Fruit fly (Drosophila melanogaster) whole organism, adult: ENCODE data around the gene BBS1.

ENCODE experiments used
- CG7101 ChIP-seq: fragments of 200-800 bp; sonication (Bioruptor generic); optimal IDR thresholded peaks from 2 replicates; lab custom pipeline; 2018; ENCODE audit warnings: missing biosample characterization, mild to moderate bottlenecking, missing genetic modification characterization, moderate library complexity
- Clk ChIP-seq: fragments of 200-800 bp; sonication (Bioruptor generic); optimal IDR thresholded peaks from 2 replicates; lab custom pipeline; 2017; ENCODE audit warnings: missing biosample characterization, missing genetic modification characterization
- Hr96 ChIP-seq: fragments of 200-800 bp; sonication (Bioruptor generic); optimal IDR thresholded peaks from 2 replicates; lab custom pipeline; 2016; ENCODE audit warnings: missing biosample characterization, missing genetic modification characterization
- Mnt ChIP-seq: fragments of 200-800 bp; sonication (Bioruptor generic); optimal IDR thresholded peaks from 2 replicates; lab custom pipeline; 2016; ENCODE audit warnings: missing biosample characterization, mild to moderate bottlenecking, missing genetic modification characterization
- cnc ChIP-seq, 2 experiments: fragments of >200 bp; optimal IDR thresholded peaks; 2 replicates each; lab custom pipeline; 2017
- kay ChIP-seq: fragments of 200-800 bp; sonication (Bioruptor generic); peaks from one replicate; lab custom pipeline; 2016; ENCODE audit warnings: missing biosample characterization, missing genetic modification characterization, borderline replicate concordance
- tj ChIP-seq: fragments of 200-800 bp; sonication (Bioruptor generic); optimal IDR thresholded peaks from 3 replicates; lab custom pipeline; 2017; ENCODE audit warnings: missing biosample characterization, mild to moderate bottlenecking, missing genetic modification characterization, moderate library complexity

- no peak for TF ChIP-seq Clk (GFP tag; lab: Kevin White, UChicago)
- no peak for TF ChIP-seq CG7101 (tag; lab: Kevin White, UChicago)
- TF ChIP-seq tj (GFP tag; lab: Kevin White, UChicago): no peak
- TF ChIP-seq kay (GFP tag; lab: Kevin White, UChicago): no peak
- TF ChIP-seq cnc (optimal IDR thresholded peaks at IDR 0.05; lab: Kevin White, UChicago): no peak
- TF ChIP-seq Hr96: no peak
- TF ChIP-seq Mnt (GFP tag; lab: Kevin White, UChicago): no peak
Measured at dm6 chr3L:7150850-7151249, 25.1 kb downstream of the BBS1 start.
